Fruit fly (Drosophila melanogaster) whole organism, embryonic: Measurements from ENCODE around the gene Mul1.
A peak's percentile ranks its signal among the peaks of the same experiment; 100 is the strongest.

Experiments used
- Bgb ChIP-seq: fragments of 200-800 bp; sonication (Bioruptor generic); IDR thresholded peaks from 2 replicates; pipeline ENCODE4 v1.3.6; 2022; ENCODE audit warnings: missing biosample characterization, missing genetic modification characterization; ENCODE audit not compliant: partially characterized antibody
- Bteb2 ChIP-seq: fragments of 200-800 bp; sonication (Bioruptor generic); optimal IDR thresholded peaks from 2 replicates; lab custom pipeline; 2016; ENCODE audit warnings: missing biosample characterization, missing genetic modification characterization
- CG10543 ChIP-seq: fragments of 200-800 bp; sonication (Bioruptor generic); optimal IDR thresholded peaks from 3 replicates; lab custom pipeline; 2017; ENCODE audit warnings: missing biosample characterization, mild to moderate bottlenecking, missing genetic modification characterization, moderate library complexity
- CG13775 ChIP-seq: fragments of 200-800 bp; sonication (Bioruptor generic); optimal IDR thresholded peaks from 3 replicates; lab custom pipeline; 2017; ENCODE audit warnings: missing biosample characterization, mild to moderate bottlenecking, missing genetic modification characterization
- CG13894 ChIP-seq: fragments of 200-800 bp; sonication (Bioruptor generic); optimal IDR thresholded peaks from 3 replicates; lab custom pipeline; 2018; ENCODE audit warnings: missing biosample characterization, mild to moderate bottlenecking, missing genetic modification characterization, moderate library complexity
- CG15269 ChIP-seq: fragments of 200-800 bp; sonication (Bioruptor generic); optimal IDR thresholded peaks from 2 replicates; lab custom pipeline; 2018; ENCODE audit warnings: missing biosample characterization, mild to moderate bottlenecking, missing genetic modification characterization, moderate library complexity
- CG15479 ChIP-seq: fragments of 200-800 bp; sonication (Bioruptor generic); optimal IDR thresholded peaks from 3 replicates; lab custom pipeline; 2019; ENCODE audit warnings: missing biosample characterization, mild to moderate bottlenecking, missing genetic modification characterization, moderate library complexity
- CG1832 ChIP-seq: fragments of 200-800 bp; sonication (Bioruptor generic); optimal IDR thresholded peaks from 2 replicates; lab custom pipeline; 2017; ENCODE audit warnings: missing biosample characterization, mild to moderate bottlenecking, missing genetic modification characterization, inconsistent platforms
- CG2116 ChIP-seq: fragments of 200-800 bp; sonication (Bioruptor generic); optimal IDR thresholded peaks from 3 replicates; lab custom pipeline; 2018; ENCODE audit warnings: missing biosample characterization, mild to moderate bottlenecking, missing genetic modification characterization
- CG33213 ChIP-seq: fragments of 200-800 bp; sonication (Bioruptor generic); optimal IDR thresholded peaks from 3 replicates; lab custom pipeline; 2016; ENCODE audit warnings: missing biosample characterization, missing genetic modification characterization
- CG4328 ChIP-seq: fragments of 200-800 bp; sonication (Bioruptor generic); optimal IDR thresholded peaks from 3 replicates; lab custom pipeline; 2017; ENCODE audit warnings: missing biosample characterization, missing genetic modification reagents, missing genetic modification characterization
- CG6272 ChIP-seq: fragments of 200-800 bp; sonication (Bioruptor generic); IDR thresholded peaks from 2 replicates; pipeline ENCODE4 v1.3.6; 2022; ENCODE audit warnings: missing biosample characterization, missing genetic modification characterization
- CG6791 ChIP-seq: fragments of 200-800 bp; sonication (Bioruptor generic); IDR thresholded peaks from 3 replicates; pipeline ENCODE4 v1.3.6; 2022; ENCODE audit warnings: missing biosample characterization, missing genetic modification characterization; ENCODE audit not compliant: partially characterized antibody
- CG8388 ChIP-seq: fragments of 200-800 bp; sonication (Bioruptor generic); optimal IDR thresholded peaks from 2 replicates; lab custom pipeline; 2019; ENCODE audit warnings: missing biosample characterization, mild to moderate bottlenecking, missing genetic modification characterization, moderate library complexity
- CG9437 ChIP-seq: fragments of 200-800 bp; sonication (Bioruptor generic); optimal IDR thresholded peaks from 2 replicates; lab custom pipeline; 2018; ENCODE audit warnings: missing biosample characterization, mild to moderate bottlenecking, missing genetic modification characterization
- Camta ChIP-seq: fragments of 200-800 bp; sonication (Bioruptor generic); optimal IDR thresholded peaks from 2 replicates; lab custom pipeline; 2016; ENCODE audit warnings: missing biosample characterization, missing genetic modification characterization
- D19A ChIP-seq: fragments of 200-800 bp; optimal IDR thresholded peaks from 3 replicates; lab custom pipeline; 2019; ENCODE audit warnings: missing biosample characterization, mild to moderate bottlenecking, missing genetic modification characterization, moderate library complexity
- Dbx ChIP-seq: fragments of 200-800 bp; sonication (Bioruptor generic); IDR thresholded peaks from 3 replicates; pipeline ENCODE4 v1.3.6; 2022; ENCODE audit warnings: missing biosample characterization, missing genetic modification characterization
- H15 ChIP-seq: fragments of 200-800 bp; sonication (Bioruptor generic); IDR thresholded peaks from 3 replicates; pipeline ENCODE4 v1.3.6; 2022; ENCODE audit warnings: missing biosample characterization, missing genetic modification characterization
- Kr ChIP-seq: fragments of 200-800 bp; sonication (Bioruptor generic); optimal IDR thresholded peaks from 2 replicates; lab custom pipeline; 2017; ENCODE audit warnings: missing biosample characterization, mild to moderate bottlenecking, missing genetic modification characterization
- Lhr ChIP-seq: fragments of 200-800 bp; sonication (Bioruptor generic); optimal IDR thresholded peaks from 3 replicates; lab custom pipeline; 2017; ENCODE audit warnings: mild to moderate bottlenecking, missing biosample characterization, missing genetic modification reagents, missing genetic modification characterization
- Oli ChIP-seq: fragments of 200-800 bp; sonication (Bioruptor generic); optimal IDR thresholded peaks from 2 replicates; lab custom pipeline; 2018; ENCODE audit warnings: missing biosample characterization, mild to moderate bottlenecking, missing genetic modification characterization, moderate library complexity
- abd-A ChIP-seq: fragments of 200-800 bp; sonication (Bioruptor generic); optimal IDR thresholded peaks from 3 replicates; lab custom pipeline; 2019; ENCODE audit warnings: missing biosample characterization, mild to moderate bottlenecking, missing genetic modification characterization, moderate library complexity
- ac ChIP-seq: fragments of 200-800 bp; sonication (Bioruptor generic); optimal IDR thresholded peaks from 3 replicates; lab custom pipeline; 2017; ENCODE audit warnings: missing biosample characterization, mild to moderate bottlenecking, missing genetic modification characterization
- ara ChIP-seq: fragments of 200-800 bp; sonication (Bioruptor generic); IDR thresholded peaks from 2 replicates; pipeline ENCODE4 v1.3.6; 2022; ENCODE audit warnings: missing biosample characterization, missing genetic modification characterization
- cad ChIP-seq: fragments of >200 bp; optimal IDR thresholded peaks from 2 replicates; lab custom pipeline; 2017; ENCODE audit warnings: missing biosample characterization, missing genetic modification characterization
- chm ChIP-seq: fragments of 200-800 bp; sonication (Bioruptor generic); IDR thresholded peaks from 2 replicates; pipeline ENCODE4 v1.3.6; 2022; ENCODE audit warnings: missing biosample characterization, missing genetic modification characterization
- crol ChIP-seq: fragments of 200-800 bp; sonication (Bioruptor generic); IDR thresholded peaks from 2 replicates; pipeline ENCODE4 v1.3.6; 2022; ENCODE audit warnings: missing biosample characterization, missing genetic modification characterization
- crp ChIP-seq, 2 experiments: fragments of 200-800 bp; sonication (Bioruptor generic); optimal IDR thresholded peaks; 2 replicates in 1 of 2; 3 replicates in 1 of 2; lab custom pipeline; 2017; ENCODE audit warnings: missing biosample characterization in 2 of 2, missing genetic modification characterization in 2 of 2, mild to moderate bottlenecking in 1 of 2, moderate library complexity in 1 of 2
- fd96Cb ChIP-seq: fragments of 200-800 bp; sonication (Bioruptor generic); optimal IDR thresholded peaks from 2 replicates; lab custom pipeline; 2018; ENCODE audit warnings: missing biosample characterization, mild to moderate bottlenecking, missing genetic modification characterization, moderate library complexity
- gsb-n ChIP-seq: fragments of 200-800 bp; sonication (Bioruptor generic); optimal IDR thresholded peaks from 3 replicates; lab custom pipeline; 2018; ENCODE audit warnings: missing biosample characterization, mild to moderate bottlenecking, missing genetic modification characterization
- jigr1 ChIP-seq: fragments of 200-800 bp; sonication (Bioruptor generic); IDR thresholded peaks from 3 replicates; pipeline ENCODE4 v1.3.6; 2022; ENCODE audit warnings: missing biosample characterization, missing genetic modification characterization
- jumu ChIP-seq: fragments of 200-800 bp; sonication (Bioruptor generic); optimal IDR thresholded peaks from 3 replicates; lab custom pipeline; 2016; ENCODE audit warnings: missing biosample characterization, missing genetic modification characterization
- kni ChIP-seq: fragments of 200-800 bp; sonication (Bioruptor generic); optimal IDR thresholded peaks from 3 replicates; lab custom pipeline; 2017; ENCODE audit warnings: mild to moderate bottlenecking, missing biosample characterization, missing genetic modification reagents, missing genetic modification characterization
- nerfin-1 ChIP-seq: fragments of 200-800 bp; sonication (Bioruptor generic); optimal IDR thresholded peaks from 3 replicates; lab custom pipeline; 2019; ENCODE audit warnings: missing biosample characterization, mild to moderate bottlenecking, missing genetic modification characterization, moderate library complexity
- nom ChIP-seq: fragments of 200-800 bp; sonication (Bioruptor generic); optimal IDR thresholded peaks from 2 replicates; lab custom pipeline; 2017; ENCODE audit warnings: missing biosample characterization, missing genetic modification characterization, mild to moderate bottlenecking, moderate library complexity, missing genetic modification reagents
- odd ChIP-seq: fragments of 200-800 bp; sonication (Bioruptor generic); optimal IDR thresholded peaks from 2 replicates; lab custom pipeline; 2017; ENCODE audit warnings: missing biosample characterization, mild to moderate bottlenecking, missing genetic modification characterization
- pros ChIP-seq: fragments of 200-800 bp; sonication (Bioruptor generic); optimal IDR thresholded peaks from 3 replicates; lab custom pipeline; 2019; ENCODE audit warnings: missing biosample characterization, mild to moderate bottlenecking, missing genetic modification characterization, moderate library complexity
- run ChIP-seq: fragments of 200-800 bp; sonication (Bioruptor generic); optimal IDR thresholded peaks from 3 replicates; lab custom pipeline; 2018; ENCODE audit warnings: missing biosample characterization, mild to moderate bottlenecking, missing genetic modification characterization
- scrt ChIP-seq: fragments of 200-800 bp; sonication (Bioruptor generic); optimal IDR thresholded peaks from 2 replicates; lab custom pipeline; 2018; ENCODE audit warnings: missing biosample characterization, mild to moderate bottlenecking, missing genetic modification characterization, moderate library complexity
- unpg ChIP-seq: fragments of 200-800 bp; sonication (Bioruptor generic); optimal IDR thresholded peaks from 3 replicates; lab custom pipeline; 2018; ENCODE audit warnings: missing biosample characterization, mild to moderate bottlenecking, missing genetic modification characterization, moderate library complexity
- vfl ChIP-seq: fragments of 200-800 bp; sonication (Bioruptor generic); optimal IDR thresholded peaks from 2 replicates; lab custom pipeline; 2016; ENCODE audit warnings: missing biosample characterization, missing genetic modification characterization
- wor ChIP-seq: fragments of 200-800 bp; sonication (Bioruptor generic); IDR thresholded peaks from 2 replicates; pipeline ENCODE4 v1.3.6; 2022; ENCODE audit warnings: missing biosample characterization, missing genetic modification characterization
- zen ChIP-seq: fragments of 200-800 bp; sonication (Bioruptor generic); optimal IDR thresholded peaks from 3 replicates; lab custom pipeline; 2018; ENCODE audit warnings: missing biosample characterization, mild to moderate bottlenecking, missing genetic modification characterization, moderate library complexity

Mul1 gene

dm6 chr3L:3977622-3978355, 43.5 kb upstream of the Mul1 start (continued):
- TF ChIP-seq Lhr (GFP tag; lab: Kevin White, UChicago) (no peak), CG15269 (tag; lab: Kevin White, UChicago) (no peak), kni (GFP tag; lab: Kevin White, UChicago) (peak; percentile 9), zen (tag; lab: Kevin White, UChicago) (peak; percentile 90), H15 (GFP tag; lab: Robert Waterston, UW) (no peak), CG8388 (GFP tag; lab: Kevin White, UChicago) (peak; percentile 33), Bgb (GFP tag; lab: Robert Waterston, UW) (no peak), jumu (GFP tag; lab: Kevin White, UChicago) (no peak), Dbx (no peak), CG13775 (GFP tag; lab: Kevin White, UChicago) (peak; percentile 27), Oli (tag; lab: Kevin White, UChicago) (peak; percentile 20), jigr1 (GFP tag; lab: Robert Waterston, UW) (no peak)
- TF ChIP-seq, all 482 proteins: peak for 77

dm6 chr3L:3978762-3979516, 42.3 kb upstream of the Mul1 start:
- TF ChIP-seq D19A (peak; percentile 71), CG4328 (GFP tag; lab: Kevin White, UChicago) (no peak), scrt (peak; percentile 68), ara (GFP tag; lab: Robert Waterston, UW) (no peak), cad (GFP tag; lab: Kevin White, UChicago) (peak; percentile 57), nerfin-1 (tag; lab: Kevin White, UChicago) (peak; percentile 67), CG10543 (GFP tag; lab: Kevin White, UChicago) (no peak), chm (peak; percentile 15; the same call in 1 of the 2 replicates), CG9437 (GFP tag; lab: Kevin White, UChicago) (no peak), Camta (GFP tag; lab: Kevin White, UChicago) (no peak), abd-A (tag; lab: Kevin White, UChicago) (peak; percentile 48), pros (peak; percentile 83), fd96Cb (tag; lab: Kevin White, UChicago) (no peak), wor (GFP tag; lab: Robert Waterston, UW) (peak; percentile 33; the same call in 1 of the 2 replicates), gsb-n (peak; percentile 3), nom (GFP tag; lab: Kevin White, UChicago) (no peak), CG13894 (tag; lab: Kevin White, UChicago) (peak; percentile 45), crol (peak; percentile 66), CG15479 (GFP tag; lab: Kevin White, UChicago) (peak; percentile 41), Kr (GFP tag; lab: Kevin White, UChicago) (peak; percentile 36)

dm6 chr3L:3980027-3980426, 41.2 kb upstream of the Mul1 start:
- TF ChIP-seq kni (GFP tag; lab: Kevin White, UChicago) (peak; percentile 30), scrt (peak; percentile 84), CG13894 (tag; lab: Kevin White, UChicago) (peak; percentile 30), vfl (GFP tag; lab: Kevin White, UChicago) (no peak), crp (GFP tag; optimal IDR thresholded peaks at IDR 0.05; lab: Kevin White, UChicago) (no peak), CG2116 (GFP tag; lab: Kevin White, UChicago) (no peak), run (tag; lab: Kevin White, UChicago) (no peak), Bteb2 (GFP tag; lab: Kevin White, UChicago) (no peak), CG6272 (GFP tag; lab: Robert Waterston, UW) (no peak), ac (peak; percentile 54), unpg (GFP tag; lab: Kevin White, UChicago) (no peak), CG33213 (GFP tag; lab: Kevin White, UChicago) (no peak), pros (peak; percentile 64), CG1832 (peak; percentile 23), crol (peak; percentile 25; the same call in 1 of the 2 replicates), H15 (GFP tag; lab: Robert Waterston, UW) (no peak), CG6791 (peak; percentile 33; the same call in 1 of the 3 replicates), odd (GFP tag; lab: Kevin White, UChicago) (no peak)
